Worm (Caenorhabditis elegans): ENCODE measurements around the gene T27E7.5.

ce11 chrIV:14557642-14558041 lies 20.7 kb downstream of the T27E7.5 start:
- TF ChIP-seq ref-1 (GFP tag; conservative IDR thresholded peaks at IDR 0.05) (no peak), ztf-29 (GFP tag; IDR thresholded peaks at IDR 0.05) (no peak), med-1 (GFP tag; optimal IDR thresholded peaks at IDR 0.05; ENCODE audit: insufficient read depth) (no peak), flt-1 (GFP tag; IDR thresholded peaks at IDR 0.05) (no peak), T22C8.4 (GFP tag; IDR thresholded peaks at IDR 0.05) (no peak), cog-1 (tag; optimal IDR thresholded peaks at IDR 0.05) (no peak), ztf-23 (GFP tag; IDR thresholded peaks at IDR 0.05) (no peak), klf-2 (GFP tag; conservative IDR thresholded peaks at IDR 0.05) (no peak)
